Fruit fly (Drosophila melanogaster) whole organism: ENCODE measurements around the gene NimC2.

Source experiments
- CG8478 ChIP-seq: fragments of >200 bp; optimal IDR thresholded peaks from 2 replicates; lab custom pipeline; 2018; ENCODE audit warnings: inconsistent platforms
- EcR ChIP-seq, 2 experiments: fragments of >200 bp; optimal IDR thresholded peaks; 2 replicates each; lab custom pipeline; 2017; ENCODE audit warnings: missing biosample characterization in 2 of 2, missing genetic modification characterization in 2 of 2, missing genetic modification reagents in 2 of 2
- usp ChIP-seq: fragments of >200 bp; optimal IDR thresholded peaks from 2 replicates; lab custom pipeline; 2017; ENCODE audit warnings: missing biosample characterization, missing genetic modification characterization, mixed read lengths

dm6 chr2L:14011591-14012303 is 31.8 kb downstream of the NimC2 start:
- TF ChIP-seq usp (GFP tag; lab: Kevin White, UChicago) (no peak), CG8478 (no peak), EcR (GFP tag; optimal IDR thresholded peaks at IDR 0.05; lab: Kevin White, UChicago) (no peak)
